Fruit fly (Drosophila melanogaster): ENCODE measurements around the gene PVRAP.

PVRAP gene

DNA sequence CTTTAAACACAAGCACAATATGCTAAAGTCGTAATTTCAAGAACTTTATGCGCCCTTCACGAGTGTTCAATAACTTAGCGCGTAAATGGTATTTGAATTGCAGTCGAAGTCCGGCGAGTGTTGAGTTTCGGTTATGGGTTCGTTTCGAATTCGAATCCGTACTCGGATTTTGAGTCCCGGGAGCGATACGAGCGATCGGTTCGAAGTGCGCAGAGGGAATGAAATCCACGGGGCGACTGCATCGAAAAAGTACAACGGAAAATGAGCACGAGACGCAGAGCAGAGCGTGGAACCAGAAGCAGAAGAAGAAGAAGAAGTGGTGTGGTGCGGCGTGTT lies 21.3 kb upstream of the PVRAP start, which contains the start of gene CG10479 (continued):
- TF ChIP-seq Opbp (GFP tag; IDR thresholded peaks at IDR 0.05; ENCODE audit: partially characterized antibody): peak; percentile 67; the same call in 1 of the 3 replicates
- no peak for TF ChIP-seq lov (optimal IDR thresholded peaks at IDR 0.05)
- peak; percentile 56; the same call in 1 of the 3 replicates for TF ChIP-seq lov (GFP tag; IDR thresholded peaks at IDR 0.05)
- no peak for TF ChIP-seq dmrt11E (tag; optimal IDR thresholded peaks at IDR 0.05)
- peak; percentile 62; the same call in 1 of the 3 replicates for TF ChIP-seq gce (GFP tag; IDR thresholded peaks at IDR 0.05)
- TF ChIP-seq CG4820 (GFP tag; optimal IDR thresholded peaks at IDR 0.05): no peak
- 0 out of 3 replicates have a peak, but pooled peaks have one; percentile 24 for TF ChIP-seq sr (GFP tag; IDR thresholded peaks at IDR 0.05)
- peak; percentile 60 for TF ChIP-seq Med (GFP tag)
- TF ChIP-seq CG31441 (GFP tag; IDR thresholded peaks at IDR 0.05): no peak
- peak; percentile 66 for TF ChIP-seq CG42726 (GFP tag; IDR thresholded peaks at IDR 0.05; ENCODE audit: partially characterized antibody)
- TF ChIP-seq bbx (GFP tag; IDR thresholded peaks at IDR 0.05; ENCODE audit: partially characterized antibody): peak; percentile 73
- TF ChIP-seq CG13123 (GFP tag; optimal IDR thresholded peaks at IDR 0.05): no peak

DNA sequence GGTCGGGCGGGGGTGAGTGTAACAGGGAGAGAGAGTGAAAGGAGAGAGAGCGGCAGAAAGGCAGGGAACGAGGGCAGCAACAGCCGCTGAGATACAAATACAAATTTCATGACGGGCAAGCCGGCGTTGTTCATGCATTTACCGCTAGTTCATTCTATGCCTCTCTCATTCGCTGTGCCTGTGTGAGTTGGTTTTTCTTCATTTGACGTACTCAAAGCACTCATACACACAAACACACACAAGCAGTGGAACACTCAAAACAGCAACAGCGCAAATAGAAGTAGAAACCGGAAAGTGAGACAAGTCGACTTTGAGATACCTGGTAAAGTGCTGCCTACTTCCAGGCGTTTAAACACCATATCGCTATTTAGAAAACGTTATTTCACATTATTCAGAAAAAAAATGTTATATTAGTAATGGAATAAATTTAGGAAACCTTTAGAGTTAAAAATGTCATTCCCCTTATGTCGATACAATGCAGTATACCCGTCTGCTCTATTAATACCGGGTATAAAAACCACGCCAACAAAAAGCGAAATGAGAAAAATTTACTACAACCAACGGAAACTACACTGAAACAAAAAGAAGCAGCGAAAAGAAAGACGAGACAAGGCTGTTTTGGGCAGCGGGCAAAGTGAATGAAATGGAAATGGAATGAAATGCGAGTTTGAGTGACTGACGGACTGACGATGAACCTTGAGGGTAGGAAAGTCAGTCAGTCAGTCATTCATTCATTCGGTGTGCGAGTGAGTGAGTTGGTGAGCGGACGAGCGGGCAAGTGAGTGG lies 20.7 kb upstream of the PVRAP start:
- peak; percentile 63 for TF ChIP-seq ab (GFP tag; optimal IDR thresholded peaks at IDR 0.05)
- peak; percentile 98 for TF ChIP-seq lmd (GFP tag; IDR thresholded peaks at IDR 0.05)
- TF ChIP-seq CG4730 (GFP tag; IDR thresholded peaks at IDR 0.05): peak; percentile 95
- TF ChIP-seq ind (GFP tag; optimal IDR thresholded peaks at IDR 0.05): peak; percentile 92
- TF ChIP-seq CG8924 (tag; optimal IDR thresholded peaks at IDR 0.05): peak; percentile 95
- TF ChIP-seq h (optimal IDR thresholded peaks at IDR 0.05): no peak
- TF ChIP-seq CG30431 (GFP tag; optimal IDR thresholded peaks at IDR 0.05): peak; percentile 94
- TF ChIP-seq sr (GFP tag; IDR thresholded peaks at IDR 0.05): peak; percentile 86
- peak; percentile 93 for TF ChIP-seq chn (GFP tag; optimal IDR thresholded peaks at IDR 0.05)
- TF ChIP-seq gcm2 (GFP tag; optimal IDR thresholded peaks at IDR 0.05): peak; percentile 62
- peak; percentile 78 for TF ChIP-seq p53 (GFP tag; optimal IDR thresholded peaks at IDR 0.05)
- TF ChIP-seq B-H1 (GFP tag; IDR thresholded peaks at IDR 0.05): peak; percentile 95
- TF ChIP-seq tgo (GFP tag; IDR thresholded peaks at IDR 0.05): peak; percentile 98
- peak; percentile 90 for TF ChIP-seq CG13424 (tag; optimal IDR thresholded peaks at IDR 0.05)
- peak; percentile 89 for TF ChIP-seq Atf3 (GFP tag; optimal IDR thresholded peaks at IDR 0.05)
- peak; percentile 90 to 97 for TF ChIP-seq chif (GFP tag; optimal IDR thresholded peaks at IDR 0.05)
- TF ChIP-seq CG14441 (GFP tag; IDR thresholded peaks at IDR 0.05): peak; percentile 97
- peak; percentile 95 for TF ChIP-seq CG11695 (GFP tag; IDR thresholded peaks at IDR 0.05)
- TF ChIP-seq CG17802 (tag; optimal IDR thresholded peaks at IDR 0.05): peak; percentile 86
- peak in 1 of 2 experiments; percentile 74 for TF ChIP-seq pan (optimal IDR thresholded peaks at IDR 0.05)
- peak; percentile 76 to 97 for TF ChIP-seq pan (GFP tag; optimal IDR thresholded peaks at IDR 0.05 in 1 of 2, IDR thresholded peaks at IDR 0.05 in 1 of 2)
- TF ChIP-seq CG13287 (GFP tag; IDR thresholded peaks at IDR 0.05; ENCODE audit: partially characterized antibody): no peak; the same call in 1 of the 2 replicates
- peak; percentile 68 for TF ChIP-seq CG11085 (GFP tag; IDR thresholded peaks at IDR 0.05)
- peak; percentile 93 for TF ChIP-seq zen (tag; optimal IDR thresholded peaks at IDR 0.05)
- TF ChIP-seq scrt (GFP tag; optimal IDR thresholded peaks at IDR 0.05): peak; percentile 85
- peak; percentile 94 for TF ChIP-seq pfk (GFP tag; optimal IDR thresholded peaks at IDR 0.05)
- TF ChIP-seq CG7745 (tag; optimal IDR thresholded peaks at IDR 0.05): no peak
- TF ChIP-seq sens (GFP tag): peak; percentile 100
- peak; percentile 77 for TF ChIP-seq Doc2 (GFP tag; IDR thresholded peaks at IDR 0.05)
- TF ChIP-seq CG14050 (GFP tag; IDR thresholded peaks at IDR 0.05): peak; percentile 91
- peak; percentile 84 for TF ChIP-seq CG32532 (GFP tag; IDR thresholded peaks at IDR 0.05)
- TF ChIP-seq sens-2 (GFP tag; IDR thresholded peaks at IDR 0.05): peak; percentile 94
- peak; percentile 90 for TF ChIP-seq H2.0 (GFP tag; IDR thresholded peaks at IDR 0.05)
- 0 out of 3 replicates have a peak, but pooled peaks have one; percentile 12 for TF ChIP-seq CG7963 (GFP tag; IDR thresholded peaks at IDR 0.05; ENCODE audit: partially characterized antibody)
- TF ChIP-seq dm (GFP tag; optimal IDR thresholded peaks at IDR 0.05): peak; percentile 59
- TF ChIP-seq Fer1 (GFP tag; optimal IDR thresholded peaks at IDR 0.05): peak; percentile 78
- TF ChIP-seq seq (GFP tag; IDR thresholded peaks at IDR 0.05): peak; percentile 87
- TF ChIP-seq Blimp-1 (GFP tag; optimal IDR thresholded peaks at IDR 0.05): peak; percentile 98

Measured in whole organism, embryonic.